Worm (Caenorhabditis elegans) whole organism, L3 larva: ENCODE measurements around the gene hlb-1.
A peak's percentile ranks its signal among the peaks of the same experiment; 100 is the strongest.

Experiments used
- aly-2 ChIP-seq: fragments of 150-350 bp; optimal IDR thresholded peaks from 2 replicates; lab custom pipeline; 2014; ENCODE audit warnings: missing biosample characterization, missing genetic modification characterization
- egl-5 ChIP-seq: fragments of 150-350 bp; optimal IDR thresholded peaks from 2 replicates; lab custom pipeline; 2017; ENCODE audit warnings: missing biosample characterization, missing genetic modification reagents, missing genetic modification characterization, inconsistent platforms
- elt-2 ChIP-seq: sonication (generic microtip); optimal IDR thresholded peaks from 2 replicates; lab custom pipeline; 2016; ENCODE audit warnings: missing genetic modification reagents, mild to moderate bottlenecking, missing genetic modification characterization, missing compliant biosample characterization
- elt-3 ChIP-seq, 3 experiments: fragments of 150-350 bp in 1 of 3; sonication (generic microtip) in 2 of 3; optimal IDR thresholded peaks; 2 replicates in 2 of 3; 4 replicates in 1 of 3; lab custom pipeline; 2014 to 2017; ENCODE audit warnings: missing biosample characterization in 3 of 3, missing genetic modification characterization in 3 of 3
- mdl-1 ChIP-seq: fragments of 150-350 bp; optimal IDR thresholded peaks from 2 replicates; lab custom pipeline; 2014; ENCODE audit warnings: missing biosample characterization, missing genetic modification characterization
- mml-1 ChIP-seq: fragments of 150-350 bp; sonication (generic microtip); optimal IDR thresholded peaks from 3 replicates; lab custom pipeline; 2014; ENCODE audit warnings: missing biosample characterization, missing genetic modification characterization
- nhr-11 ChIP-seq: fragments of 150-350 bp; optimal IDR thresholded peaks from 2 replicates; lab custom pipeline; 2014; ENCODE audit warnings: missing biosample characterization, missing genetic modification characterization
- nhr-25 ChIP-seq: sonication (generic microtip); optimal IDR thresholded peaks from 2 replicates; lab custom pipeline; 2017; ENCODE audit warnings: missing biosample characterization, missing genetic modification characterization
- pha-4 ChIP-seq: fragments of 150-350 bp; optimal IDR thresholded peaks from 2 replicates; lab custom pipeline; 2014; ENCODE audit warnings: missing biosample characterization, missing genetic modification reagents, missing genetic modification characterization
- pqm-1 ChIP-seq: fragments of 150-350 bp; optimal IDR thresholded peaks from 2 replicates; lab custom pipeline; 2017; ENCODE audit warnings: missing biosample characterization, missing genetic modification characterization, inconsistent platforms
- snpc-4 ChIP-seq: fragments of 150-350 bp; optimal IDR thresholded peaks from 2 replicates; lab custom pipeline; 2014; ENCODE audit warnings: missing biosample characterization, missing genetic modification characterization
- unc-62 ChIP-seq: fragments of 150-350 bp; sonication (generic microtip); optimal IDR thresholded peaks from 4 replicates; lab custom pipeline; 2014; ENCODE audit warnings: missing biosample characterization, missing genetic modification reagents, missing genetic modification characterization
- zag-1 ChIP-seq: fragments of 150-350 bp; optimal IDR thresholded peaks from 2 replicates; lab custom pipeline; 2014; ENCODE audit warnings: missing biosample characterization, missing genetic modification characterization
- ztf-4 ChIP-seq: fragments of 150-350 bp; optimal IDR thresholded peaks from 2 replicates; lab custom pipeline; 2014; ENCODE audit warnings: missing biosample characterization, missing genetic modification characterization

The hlb-1 gene

DNA sequence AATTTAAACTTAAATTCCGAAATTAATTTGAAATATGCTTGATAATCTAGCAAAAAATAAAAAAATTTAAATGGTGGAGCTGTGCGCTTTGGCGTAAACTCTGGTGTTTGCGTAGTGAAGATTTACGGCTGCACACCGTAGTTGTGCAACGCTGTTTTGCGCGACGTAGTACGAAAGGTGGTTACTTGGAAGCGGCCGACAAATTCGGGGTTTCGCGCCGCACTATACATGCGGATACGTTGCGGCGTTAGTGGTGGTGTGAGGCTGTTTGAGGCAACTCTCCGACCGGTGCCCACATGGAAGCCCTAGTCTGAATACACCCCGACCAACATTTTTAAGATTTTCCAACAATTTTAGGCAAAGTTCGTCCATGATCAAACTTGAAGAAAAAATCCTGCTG lies 49.1 kb downstream of the hlb-1 start:
- no peak for TF ChIP-seq nhr-25 (tag; lab: Kevin White, UChicago)
- no peak for TF ChIP-seq aly-2 (tag; lab: Kevin White, UChicago)
- TF ChIP-seq snpc-4 = no peak
- no peak for TF ChIP-seq egl-5 (tag; lab: Kevin White, UChicago)
- TF ChIP-seq pha-4 (tag; lab: Kevin White, UChicago) = no peak
- TF ChIP-seq, all 47 proteins: peak for 0

DNA sequence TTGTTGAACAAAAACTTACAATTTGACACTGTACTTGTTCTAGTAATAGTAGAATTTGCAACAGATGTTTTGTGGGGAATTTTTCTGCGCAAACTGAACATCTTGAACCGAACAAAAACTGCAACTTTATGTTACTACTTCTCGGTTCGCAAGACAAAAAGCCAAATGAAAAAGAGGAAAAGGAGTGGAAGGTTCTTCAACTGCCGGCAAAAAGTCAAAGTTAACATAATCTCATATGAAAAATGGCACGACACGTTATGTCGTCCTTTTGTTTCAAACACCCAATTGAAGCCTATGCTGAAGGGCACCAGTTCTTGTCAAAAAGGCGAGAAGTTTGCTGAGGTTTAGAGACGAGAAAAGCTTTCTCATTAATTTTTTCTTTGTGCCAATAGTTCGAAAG lies 59.1 kb downstream of the hlb-1 start, which contains the start of gene twk-23:
Gene twk-23 (minus strand): TSS at position 101 of the 400 bp plus-strand sequence.
- TF ChIP-seq mml-1 = no peak
- no peak for TF ChIP-seq ztf-4
- no peak for TF ChIP-seq elt-3 (tag; optimal IDR thresholded peaks at IDR 0.05; lab: Kevin White, UChicago)
- TF ChIP-seq zag-1 (tag; lab: Kevin White, UChicago) = no peak
- no peak for TF ChIP-seq unc-62 (GFP tag; lab: Kevin White, UChicago)
- TF ChIP-seq nhr-25 (tag; lab: Kevin White, UChicago) = no peak
- no peak for TF ChIP-seq mdl-1
- TF ChIP-seq elt-2 (tag; lab: Kevin White, UChicago) = no peak

DNA sequence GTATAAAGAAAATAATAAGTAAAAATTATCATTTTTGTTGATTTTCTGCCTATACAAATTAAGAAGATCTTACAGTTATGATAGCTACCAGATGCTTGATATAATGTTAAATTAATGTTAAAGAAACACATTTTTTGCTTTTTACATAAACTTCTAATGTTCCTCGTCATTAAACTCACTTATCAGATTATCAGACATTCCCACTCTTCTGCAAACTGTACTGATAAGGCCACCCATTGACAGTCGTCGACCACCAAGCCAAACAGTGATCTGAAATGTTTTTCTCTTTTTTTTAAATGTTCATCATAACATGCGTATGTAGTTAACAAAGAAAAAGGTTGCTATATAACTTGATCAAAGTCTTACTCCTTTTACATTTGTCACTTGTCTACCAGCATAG lies 63.7 kb downstream of the hlb-1 start:
- no peak for TF ChIP-seq nhr-11 (tag; lab: Kevin White, UChicago)
- peak; percentile 26 for TF ChIP-seq pqm-1 (tag; lab: Kevin White, UChicago)
